Worm (Caenorhabditis elegans) whole organism, dauer: ENCODE data around the gene cyp-35B3.

ENCODE experiments used
- unc-62 ChIP-seq: sonication (generic microtip); optimal IDR thresholded peaks from 2 replicates; lab custom pipeline; 2017; ENCODE audit warnings: missing biosample characterization, missing genetic modification reagents, missing genetic modification characterization

The cyp-35B3 gene

DNA sequence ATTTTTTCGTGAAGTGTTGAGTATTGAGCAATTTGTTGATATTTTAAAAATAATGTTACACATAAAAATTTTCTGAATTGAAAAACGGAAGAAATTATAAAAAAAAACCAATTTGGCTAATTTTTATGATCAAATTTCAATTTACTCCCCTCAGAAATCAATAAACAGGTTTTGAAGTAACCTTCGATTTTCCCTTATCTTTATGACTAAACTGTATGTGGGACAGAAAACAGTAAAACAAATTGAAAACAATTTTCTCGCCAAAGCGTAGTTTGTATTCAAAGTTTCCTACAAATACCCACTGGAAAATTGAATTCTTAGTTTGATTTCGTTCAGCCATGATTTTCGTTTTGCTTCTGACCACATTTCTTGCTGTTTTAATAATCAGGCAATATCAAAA is 6.4 kb upstream of the cyp-35B3 start, which contains the start of gene cyp-35B1:
cyp-35B1 (plus strand) TSS at position 244 of the 400 bp plus-strand sequence.
- no peak for TF ChIP-seq unc-62 (GFP tag; lab: Kevin White, UChicago)

DNA sequence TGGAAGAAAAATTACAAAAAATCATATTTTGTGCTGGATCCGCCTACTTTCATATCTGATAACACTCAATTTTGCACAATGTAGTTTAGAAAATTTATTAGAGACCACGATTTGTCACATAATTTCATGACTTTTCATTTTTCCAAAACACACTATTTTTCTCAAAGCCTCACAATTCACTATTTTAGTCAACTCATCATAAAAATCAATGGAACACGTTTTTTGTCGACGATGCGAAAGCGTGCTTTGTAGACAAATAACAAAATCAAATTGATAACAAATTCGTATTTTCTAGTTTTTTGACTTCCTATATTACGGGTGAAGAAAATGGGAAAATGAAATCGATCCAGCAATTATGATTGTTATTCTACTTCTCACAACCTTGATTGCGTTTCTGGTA is 3.3 kb upstream of the cyp-35B3 start, which contains the start of gene cyp-35B2:
cyp-35B2 (plus strand) TSS at position 301 of the 400 bp plus-strand sequence.
- no peak for TF ChIP-seq unc-62 (GFP tag; lab: Kevin White, UChicago)

DNA sequence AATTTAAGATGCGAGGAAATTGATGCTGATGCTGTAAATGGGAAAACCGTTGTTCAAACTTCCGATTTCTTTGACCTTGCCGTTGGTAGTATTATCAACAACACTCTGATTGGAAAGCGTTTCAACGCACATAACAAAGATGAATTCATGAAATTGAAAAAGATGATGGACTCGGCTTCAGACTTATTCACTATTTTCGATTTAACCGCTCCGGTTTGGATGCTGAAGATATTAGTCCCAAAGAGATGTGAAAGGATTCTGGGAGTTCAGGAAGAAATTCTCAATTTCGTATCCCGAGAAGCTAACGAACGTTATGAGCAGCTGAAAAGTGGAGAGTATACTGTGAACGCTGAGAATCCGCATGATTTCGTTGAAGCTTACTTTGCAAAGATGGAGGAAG is 1.8 kb upstream of the cyp-35B3 start:
- TF ChIP-seq unc-62 (GFP tag; lab: Kevin White, UChicago), result no peak

DNA sequence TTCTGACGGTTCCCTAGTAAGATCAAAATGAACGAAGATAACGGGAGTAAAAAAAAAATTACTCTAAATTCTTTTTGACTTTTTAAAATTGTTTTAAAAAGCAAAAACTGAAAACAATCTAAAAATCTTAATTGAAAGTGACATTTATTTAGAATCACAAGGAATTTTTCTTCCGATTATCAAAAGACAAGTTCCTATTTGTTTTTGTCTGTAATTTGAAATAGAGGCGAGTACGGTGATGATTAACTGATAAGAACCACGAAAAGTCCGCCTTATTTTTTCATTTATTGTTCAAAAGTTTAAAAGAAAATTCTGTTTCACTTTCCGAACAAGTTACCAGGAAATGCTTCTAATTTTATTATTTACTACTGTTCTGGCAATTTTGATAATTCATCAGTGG is 4.6 kb downstream of the cyp-35B3 start, which contains the start of gene dach-1:
dach-1 (plus strand) TSS at position 301 of the 400 bp plus-strand sequence.
- no peak for TF ChIP-seq unc-62 (GFP tag; lab: Kevin White, UChicago)

DNA sequence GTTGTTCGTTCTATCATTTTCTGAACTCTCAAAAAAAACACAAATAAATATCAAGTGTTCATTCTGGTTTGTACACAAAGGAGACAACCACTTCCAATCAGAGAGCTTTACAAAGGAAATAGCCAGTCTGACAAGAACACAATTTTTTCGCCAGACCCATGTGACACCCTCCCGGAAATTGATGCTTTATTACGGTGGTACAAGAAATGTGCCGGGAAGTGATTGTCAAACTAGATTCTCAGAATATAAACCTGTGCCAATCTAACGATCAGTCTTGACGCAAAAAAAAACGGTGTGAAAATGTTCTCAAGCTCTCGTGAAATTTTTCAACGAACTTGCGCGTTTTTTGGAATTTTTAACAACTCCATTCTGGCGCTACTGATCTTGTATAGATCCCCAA is 8.6 kb downstream of the cyp-35B3 start, which contains the start of gene str-247:
str-247 (plus strand) TSS at position 301 of the 400 bp plus-strand sequence.
- TF ChIP-seq unc-62 (GFP tag; lab: Kevin White, UChicago), result no peak

DNA sequence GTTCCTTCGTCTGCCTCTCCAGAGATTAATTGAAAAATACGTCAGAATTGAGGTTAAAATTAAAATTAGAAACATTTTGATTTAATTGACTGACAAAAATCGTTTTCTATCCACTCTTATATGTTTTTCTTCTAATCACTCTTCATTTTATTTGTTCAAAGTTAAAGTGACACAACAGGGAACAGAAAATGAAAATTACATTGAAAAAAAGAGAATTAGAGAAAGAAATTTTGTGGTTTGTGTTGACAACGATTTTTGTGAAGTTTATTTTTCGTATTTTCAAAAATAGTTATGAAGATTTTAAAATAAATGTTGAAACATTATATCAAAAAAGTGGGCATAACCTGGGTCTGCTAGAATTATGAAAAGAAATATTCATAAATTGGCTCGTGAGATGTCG is 12.5 kb downstream of the cyp-35B3 start, which contains the start of gene cyp-34A5:
cyp-34A5 (minus strand) TSS at position 101 of the 400 bp plus-strand sequence.
- no peak for TF ChIP-seq unc-62 (GFP tag; lab: Kevin White, UChicago)

DNA sequence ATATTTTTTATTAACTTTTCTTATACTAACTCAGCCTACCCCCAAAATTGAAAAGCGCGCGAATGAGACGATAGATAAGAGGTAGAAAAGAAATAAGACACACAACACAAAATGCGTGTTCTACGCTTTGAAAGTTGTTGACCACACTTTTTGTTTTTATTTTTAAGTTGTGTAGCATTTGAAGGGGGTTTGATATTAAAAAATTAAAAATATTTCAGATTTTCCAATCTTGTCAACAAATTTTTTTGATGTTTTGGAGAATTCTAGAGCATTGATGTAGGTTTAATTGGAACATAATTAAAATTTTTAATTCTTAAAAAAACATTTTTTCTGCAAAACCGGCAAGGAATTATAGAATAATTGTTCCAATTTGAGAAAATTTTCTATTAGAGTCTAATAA is 16.1 kb downstream of the cyp-35B3 start, which contains the start of gene cyp-34A6:
cyp-34A6 (minus strand) TSS at position 101 of the 400 bp plus-strand sequence.
- TF ChIP-seq unc-62 (GFP tag; lab: Kevin White, UChicago), result no peak

DNA sequence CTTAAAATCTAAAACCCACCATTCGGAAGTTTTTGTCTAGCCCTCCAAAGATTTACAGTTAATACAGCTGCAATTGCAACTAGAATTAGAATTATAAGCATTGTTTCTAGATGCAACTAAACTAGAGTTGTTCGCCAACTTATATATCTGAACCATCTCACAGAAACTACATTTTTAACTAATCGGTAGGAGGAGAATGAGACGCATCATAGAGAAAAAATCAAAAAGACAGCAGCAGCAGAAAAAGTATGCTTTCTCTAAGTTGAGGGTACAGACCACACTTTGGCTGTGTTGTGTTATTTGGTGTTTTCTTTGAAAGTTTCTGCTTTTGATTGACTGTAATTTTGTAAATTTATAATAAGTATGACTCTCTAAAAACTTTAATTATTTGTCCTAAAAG is 18.6 kb downstream of the cyp-35B3 start, which contains the start of gene cyp-34A7:
cyp-34A7 (minus strand) TSS at position 101 of the 400 bp plus-strand sequence.
- TF ChIP-seq unc-62 (GFP tag; lab: Kevin White, UChicago), result no peak

DNA sequence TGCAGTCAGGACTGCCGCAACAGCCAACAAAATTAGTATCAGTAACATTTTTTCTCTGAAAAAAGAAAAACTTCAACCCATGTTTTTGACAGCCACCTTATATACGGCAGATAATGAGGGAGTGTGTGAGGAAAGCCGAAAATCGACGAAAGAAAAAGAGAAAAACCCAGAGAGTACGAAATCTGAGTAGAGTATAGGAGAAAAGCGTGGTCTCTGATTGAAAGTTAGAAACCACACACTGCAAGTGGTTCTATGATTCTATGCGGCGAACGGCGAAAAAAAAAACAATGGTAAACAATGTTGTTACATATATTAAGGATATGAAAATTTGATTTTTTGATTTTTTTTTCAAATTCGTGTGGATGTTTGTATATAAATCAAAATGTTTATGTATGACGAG is 22.6 kb downstream of the cyp-35B3 start, which contains the start of gene cyp-34A8:
cyp-34A8 (minus strand) TSS at position 62 of the 400 bp plus-strand sequence.
- TF ChIP-seq unc-62 (GFP tag; lab: Kevin White, UChicago), result no peak

DNA sequence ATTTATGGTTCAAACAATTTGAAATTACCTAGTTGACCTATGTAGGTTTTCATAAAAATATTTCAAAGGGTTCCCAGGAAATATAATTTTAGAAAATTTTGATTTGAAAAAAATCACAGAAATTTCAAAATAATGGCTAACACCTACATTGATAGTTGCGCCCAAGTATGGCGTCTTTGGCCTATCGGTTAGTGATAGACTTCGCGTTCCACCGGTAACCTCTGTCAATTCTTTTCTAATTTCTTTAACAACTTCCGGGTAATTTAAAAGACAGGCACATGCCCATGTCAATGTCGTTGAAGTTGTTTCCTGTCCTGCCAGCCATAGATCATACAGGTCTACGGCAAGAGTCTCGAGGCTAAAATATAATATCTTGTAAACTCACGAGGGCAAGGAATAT is 23.8 kb downstream of the cyp-35B3 start:
- no peak for TF ChIP-seq unc-62 (GFP tag; lab: Kevin White, UChicago)

DNA sequence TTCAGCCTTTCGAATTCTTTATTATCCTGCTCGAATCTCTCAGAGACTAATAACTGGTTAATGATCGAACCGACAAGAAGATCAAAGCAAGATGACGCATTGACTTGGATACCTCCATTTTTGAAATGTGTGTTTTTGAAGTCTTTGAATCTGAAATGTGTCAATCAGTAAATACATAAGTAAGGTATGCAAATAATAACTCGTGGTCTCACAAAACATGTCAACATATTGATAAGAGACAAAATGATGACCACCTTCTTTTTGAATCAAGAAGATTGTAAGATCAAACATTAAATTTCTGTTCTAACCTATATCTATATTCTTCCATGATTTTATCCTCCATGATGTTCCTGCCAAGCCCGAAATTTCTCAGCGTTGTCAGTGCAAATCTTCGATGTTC is 24.5 kb downstream of the cyp-35B3 start:
- TF ChIP-seq unc-62 (GFP tag; lab: Kevin White, UChicago), result no peak

DNA sequence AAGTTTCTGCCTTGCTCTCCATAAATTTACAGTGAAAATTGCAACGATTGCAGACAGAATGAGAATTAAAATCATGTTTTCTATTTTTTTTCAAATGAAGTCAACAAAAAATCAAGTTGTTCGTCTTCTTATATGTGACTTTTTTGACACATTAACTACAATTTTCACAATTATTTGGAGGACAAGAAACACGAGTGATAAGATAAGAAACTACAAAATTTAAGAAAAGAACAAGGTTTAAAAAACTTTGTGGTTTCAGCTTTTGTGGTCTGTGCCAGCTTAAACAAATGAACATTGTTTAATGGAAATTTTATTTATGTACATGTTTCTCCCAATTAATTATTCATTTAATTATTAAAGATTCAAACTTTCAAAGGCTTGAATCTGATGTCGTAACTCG is 25.3 kb downstream of the cyp-35B3 start, which contains the start of gene cyp-34A9:
cyp-34A9 (minus strand) TSS at position 131 of the 400 bp plus-strand sequence.
- TF ChIP-seq unc-62 (GFP tag; lab: Kevin White, UChicago), result no peak

DNA sequence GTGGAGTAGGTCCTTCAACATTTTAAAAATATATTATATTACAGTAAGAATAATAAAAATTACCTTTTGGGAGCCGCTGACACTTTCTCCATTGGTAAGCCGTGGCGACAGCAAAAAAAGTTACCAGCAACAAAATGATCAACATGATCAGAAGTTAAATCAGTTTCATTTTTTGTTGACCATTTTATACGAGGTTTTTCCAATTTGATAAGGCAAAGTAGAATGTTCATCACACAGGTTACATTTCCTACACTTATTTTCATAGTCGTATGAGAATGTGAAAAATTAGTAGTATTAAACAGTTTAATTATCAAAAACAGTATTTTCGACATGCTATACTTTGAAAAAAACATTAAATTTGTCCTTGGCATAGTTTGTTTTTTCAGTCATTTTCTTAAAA is 27.7 kb downstream of the cyp-35B3 start, which contains the start of gene cyp-34A10:
cyp-34A10 (minus strand) TSS at position 146 of the 400 bp plus-strand sequence.
- TF ChIP-seq unc-62 (GFP tag; lab: Kevin White, UChicago), result no peak

DNA sequence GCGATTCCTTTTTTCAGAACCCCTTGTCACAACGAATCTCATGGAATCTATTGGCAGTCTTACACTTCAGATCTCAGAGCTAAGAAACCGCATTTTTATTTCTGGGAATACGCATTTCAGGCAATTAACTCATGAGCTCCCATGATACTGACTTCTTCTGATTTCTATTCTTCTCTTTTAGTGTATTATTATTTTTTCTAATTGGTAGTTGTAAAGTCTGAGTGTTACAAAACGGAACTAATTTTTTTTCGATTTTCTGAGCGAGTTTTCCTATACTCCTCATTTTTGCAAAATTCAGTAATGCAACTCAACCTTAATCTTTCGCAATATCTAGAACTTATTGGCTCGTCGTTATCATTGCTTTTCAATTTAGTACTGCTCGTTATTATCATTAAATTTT is 29.2 kb downstream of the cyp-35B3 start, which contains the start of gene str-82:
str-82 (plus strand) TSS at position 301 of the 400 bp plus-strand sequence.
- no peak for TF ChIP-seq unc-62 (GFP tag; lab: Kevin White, UChicago)

DNA sequence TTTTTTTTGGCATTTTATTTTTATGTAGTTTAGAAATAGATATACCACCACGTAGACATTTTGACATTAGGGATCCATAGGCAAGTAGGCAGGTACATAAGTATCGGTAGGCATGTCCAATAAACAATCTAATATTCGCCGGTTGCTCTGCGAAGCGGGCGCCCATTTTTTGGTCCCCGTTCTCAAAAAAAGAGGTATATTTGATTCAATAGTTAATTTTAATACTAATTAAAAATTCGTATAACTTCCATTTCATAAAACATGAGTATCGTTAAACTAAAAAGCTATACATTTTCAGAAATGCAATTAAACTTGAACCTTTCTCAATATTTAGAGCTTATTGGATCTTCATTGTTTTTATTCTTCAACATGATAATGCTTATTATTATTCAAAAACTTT is 31.8 kb downstream of the cyp-35B3 start, which contains the start of gene str-83:
str-83 (plus strand) TSS at position 301 of the 400 bp plus-strand sequence.
- TF ChIP-seq unc-62 (GFP tag; lab: Kevin White, UChicago), result no peak

DNA sequence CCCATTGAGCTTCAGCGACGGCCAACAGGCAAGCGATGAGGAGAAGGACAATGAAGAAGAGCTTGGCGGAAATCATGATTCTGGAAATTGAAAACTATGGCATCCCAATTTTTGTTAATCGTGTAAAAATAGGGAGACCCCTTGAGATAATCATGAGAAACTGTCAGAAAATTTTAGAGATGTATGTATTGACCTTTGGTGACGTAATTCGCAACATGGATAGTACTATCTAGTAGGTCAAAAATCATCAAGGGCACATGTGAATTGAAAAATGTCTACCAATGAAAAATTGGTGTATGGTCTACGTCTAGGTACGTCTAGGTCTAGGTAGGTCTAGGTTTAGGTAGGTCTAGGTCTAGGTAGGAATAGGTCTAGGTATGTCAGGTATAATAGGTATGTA is 33.9 kb downstream of the cyp-35B3 start, which contains the start of gene nlp-34:
nlp-34 (minus strand) TSS at position 82 of the 400 bp plus-strand sequence.
- TF ChIP-seq unc-62 (GFP tag; lab: Kevin White, UChicago), result no peak

DNA sequence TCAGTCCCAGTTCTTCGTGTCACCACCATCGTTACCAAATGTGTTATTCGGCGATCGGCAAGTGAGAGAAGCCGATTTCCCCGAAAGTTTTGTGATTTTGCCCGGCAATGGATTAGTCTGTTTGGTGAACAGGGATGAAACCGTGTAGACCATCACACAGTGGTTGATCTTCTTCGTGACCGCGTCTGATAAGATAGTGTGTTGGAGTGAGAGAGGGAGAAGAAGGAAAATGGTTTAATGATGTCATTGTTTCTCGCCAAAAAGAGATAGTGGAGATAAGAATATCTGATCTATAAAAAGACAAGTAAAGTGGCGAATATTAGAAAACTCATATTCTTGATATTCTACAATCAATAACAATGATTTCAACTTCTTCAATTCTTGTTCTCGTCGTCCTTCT is 34.7 kb downstream of the cyp-35B3 start, which contains the start of gene nlp-31:
nlp-31 (plus strand) TSS at position 237 of the 400 bp plus-strand sequence.
- TF ChIP-seq unc-62 (GFP tag; lab: Kevin White, UChicago), result no peak
